Fruit fly (Drosophila melanogaster): ENCODE measurements around the gene CG13288.

DNA sequence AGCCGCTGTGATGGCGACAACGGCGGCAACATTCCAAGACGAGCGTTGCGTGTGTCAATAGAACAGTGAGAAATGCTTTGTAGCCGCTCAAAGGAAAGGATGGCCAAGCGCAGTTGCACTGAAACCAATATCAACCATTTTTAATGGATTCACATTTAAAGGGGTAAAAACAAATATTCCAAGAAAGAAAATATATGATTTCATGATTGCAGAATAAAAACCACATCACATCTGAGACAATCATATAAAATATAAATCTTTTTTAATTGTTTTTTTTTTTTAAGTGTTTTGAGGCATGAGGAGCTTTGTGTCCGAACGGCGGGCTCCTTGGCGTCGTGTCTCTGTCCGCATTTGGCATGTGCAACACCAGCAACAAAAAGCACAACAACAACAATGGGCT is 33.9 kb downstream of the CG13288 start:
- TF ChIP-seq ovo (GFP tag; optimal IDR thresholded peaks at IDR 0.05) (no peak), Hr96 (GFP tag; optimal IDR thresholded peaks at IDR 0.05) (no peak), CG7101 (tag; optimal IDR thresholded peaks at IDR 0.05) (no peak)

Measured in whole organism, adult.